Fruit fly (Drosophila melanogaster) whole organism, embryonic: ENCODE results near the gene CG6041.

Experiments used
- Aef1 ChIP-seq: fragments of 200-800 bp; sonication (Bioruptor generic); IDR thresholded peaks from 3 replicates; pipeline ENCODE4 v1.3.6; 2022; ENCODE audit warnings: missing biosample characterization, missing genetic modification characterization
- CG10147 ChIP-seq: fragments of 200-800 bp; sonication (Bioruptor generic); optimal IDR thresholded peaks from 2 replicates; lab custom pipeline; 2019; ENCODE audit warnings: missing biosample characterization, mild to moderate bottlenecking, missing genetic modification characterization, moderate library complexity
- CG11247 ChIP-seq: fragments of 200-800 bp; sonication (Bioruptor generic); IDR thresholded peaks from 2 replicates; pipeline ENCODE4 v1.3.6; 2022; ENCODE audit warnings: missing biosample characterization, missing genetic modification characterization
- CG1233 ChIP-seq: fragments of 200-800 bp; sonication (Bioruptor generic); optimal IDR thresholded peaks from 4 replicates; lab custom pipeline; 2018; ENCODE audit warnings: missing biosample characterization, mild to moderate bottlenecking, missing genetic modification characterization
- CG12659 ChIP-seq: fragments of 200-800 bp; sonication (Bioruptor generic); optimal IDR thresholded peaks from 3 replicates; lab custom pipeline; 2017; ENCODE audit warnings: mild to moderate bottlenecking, missing biosample characterization, missing genetic modification reagents, missing genetic modification characterization
- CG13123 ChIP-seq: fragments of 200-800 bp; sonication (Bioruptor generic); optimal IDR thresholded peaks from 2 replicates; lab custom pipeline; 2016; ENCODE audit warnings: missing biosample characterization, missing genetic modification characterization
- CG13287 ChIP-seq: fragments of 200-800 bp; sonication (Bioruptor generic); IDR thresholded peaks from 2 replicates; pipeline ENCODE4 v1.3.6; 2022; ENCODE audit warnings: missing biosample characterization, missing genetic modification characterization; ENCODE audit not compliant: partially characterized antibody
- CG13424 ChIP-seq: fragments of 200-800 bp; sonication (Bioruptor generic); optimal IDR thresholded peaks from 2 replicates; lab custom pipeline; 2019; ENCODE audit warnings: missing biosample characterization, mild to moderate bottlenecking, missing genetic modification characterization, moderate library complexity
- CG14667 ChIP-seq: fragments of 200-800 bp; sonication (Bioruptor generic); IDR thresholded peaks from 2 replicates; pipeline ENCODE4 v1.3.6; 2022; ENCODE audit warnings: missing biosample characterization, missing genetic modification characterization
- CG14710 ChIP-seq: fragments of 200-800 bp; sonication (Bioruptor generic); optimal IDR thresholded peaks from 3 replicates; lab custom pipeline; 2019; ENCODE audit warnings: missing biosample characterization, mild to moderate bottlenecking, missing genetic modification characterization, moderate library complexity
- CG15479 ChIP-seq: fragments of 200-800 bp; sonication (Bioruptor generic); optimal IDR thresholded peaks from 3 replicates; lab custom pipeline; 2019; ENCODE audit warnings: missing biosample characterization, mild to moderate bottlenecking, missing genetic modification characterization, moderate library complexity
- CG17186 ChIP-seq: fragments of 200-800 bp; sonication (Bioruptor generic); optimal IDR thresholded peaks from 3 replicates; lab custom pipeline; 2017; ENCODE audit warnings: missing biosample characterization, missing genetic modification reagents, missing genetic modification characterization
- CG2712 ChIP-seq: fragments of 200-800 bp; optimal IDR thresholded peaks from 3 replicates; lab custom pipeline; 2019; ENCODE audit warnings: missing biosample characterization, mild to moderate bottlenecking, missing genetic modification characterization, moderate library complexity
- CG3065 ChIP-seq: fragments of 200-800 bp; sonication (Bioruptor generic); optimal IDR thresholded peaks from 2 replicates; lab custom pipeline; 2016; ENCODE audit warnings: missing biosample characterization, missing genetic modification characterization
- CG31224 ChIP-seq: fragments of 200-800 bp; sonication (Bioruptor generic); IDR thresholded peaks from 2 replicates; pipeline ENCODE4 v1.3.6; 2022; ENCODE audit warnings: missing biosample characterization, missing genetic modification characterization
- CG31365 ChIP-seq: fragments of 200-800 bp; sonication (Bioruptor generic); optimal IDR thresholded peaks from 2 replicates; lab custom pipeline; 2018; ENCODE audit warnings: missing biosample characterization, mild to moderate bottlenecking, missing genetic modification characterization
- CG31388 ChIP-seq: fragments of 200-800 bp; sonication (Bioruptor generic); optimal IDR thresholded peaks from 2 replicates; lab custom pipeline; 2016; ENCODE audit warnings: missing biosample characterization, missing genetic modification characterization
- CG31441 ChIP-seq: fragments of 200-800 bp; sonication (Bioruptor generic); IDR thresholded peaks from 2 replicates; pipeline ENCODE4 v1.3.6; 2022; ENCODE audit warnings: missing biosample characterization, missing genetic modification characterization
- CG32767 ChIP-seq: fragments of 200-800 bp; sonication (Bioruptor generic); IDR thresholded peaks from 2 replicates; pipeline ENCODE4 v1.3.6; 2022; ENCODE audit warnings: missing biosample characterization, missing genetic modification characterization
- CG32772 ChIP-seq: fragments of 200-800 bp; sonication (Bioruptor generic); IDR thresholded peaks from 2 replicates; pipeline ENCODE4 v1.3.6; 2022; ENCODE audit warnings: missing biosample characterization, missing genetic modification characterization
- CG34376 ChIP-seq: fragments of 200-800 bp; sonication (Bioruptor generic); optimal IDR thresholded peaks from 2 replicates; lab custom pipeline; 2018; ENCODE audit warnings: missing biosample characterization, mild to moderate bottlenecking, missing genetic modification characterization
- CG5245 ChIP-seq: fragments of 200-800 bp; sonication (Bioruptor generic); optimal IDR thresholded peaks from 3 replicates; lab custom pipeline; 2016; ENCODE audit warnings: missing biosample characterization, missing genetic modification characterization
- CG7271 ChIP-seq: fragments of 200-800 bp; sonication (Bioruptor generic); optimal IDR thresholded peaks from 2 replicates; lab custom pipeline; 2018; ENCODE audit warnings: missing biosample characterization, mild to moderate bottlenecking, missing genetic modification characterization, moderate library complexity
- CG7745 ChIP-seq: fragments of 200-800 bp; sonication (Bioruptor generic); optimal IDR thresholded peaks from 2 replicates; lab custom pipeline; 2018; ENCODE audit warnings: missing biosample characterization, mild to moderate bottlenecking, missing genetic modification characterization, moderate library complexity
- CG8765 ChIP-seq: fragments of 200-800 bp; sonication (Bioruptor generic); IDR thresholded peaks from 2 replicates; pipeline ENCODE4 v1.3.6; 2022; ENCODE audit warnings: missing biosample characterization, missing genetic modification characterization
- CrebB ChIP-seq: fragments of 200-800 bp; sonication (Bioruptor generic); optimal IDR thresholded peaks from 3 replicates; lab custom pipeline; 2018; ENCODE audit warnings: missing biosample characterization, mild to moderate bottlenecking, missing genetic modification characterization
- D ChIP-seq, 2 experiments: fragments of 200-800 bp in 1 of 2; fragments of >200 bp in 1 of 2; sonication (Bioruptor generic) in 1 of 2; optimal IDR thresholded peaks; 2 replicates in 1 of 2; 3 replicates in 1 of 2; lab custom pipeline; 2017; ENCODE audit warnings: mild to moderate bottlenecking in 1 of 2, missing biosample characterization in 1 of 2, missing genetic modification characterization in 1 of 2, missing genetic modification reagents in 1 of 2
- Deaf1 ChIP-seq: fragments of 200-800 bp; optimal IDR thresholded peaks from 3 replicates; lab custom pipeline; 2019; ENCODE audit warnings: missing biosample characterization, mild to moderate bottlenecking, missing genetic modification characterization, moderate library complexity
- Drgx ChIP-seq: fragments of 200-800 bp; sonication (Bioruptor generic); IDR thresholded peaks from 2 replicates; pipeline ENCODE4 v1.3.6; 2022; ENCODE audit warnings: missing biosample characterization, missing genetic modification characterization
- Hand ChIP-seq: fragments of 200-800 bp; sonication (Bioruptor generic); optimal IDR thresholded peaks from 2 replicates; lab custom pipeline; 2017; ENCODE audit warnings: mild to moderate bottlenecking, missing biosample characterization, missing genetic modification reagents, missing genetic modification characterization
- NC2α ChIP-seq: fragments of 200-800 bp; sonication (Bioruptor generic); optimal IDR thresholded peaks from 2 replicates; lab custom pipeline; 2016; ENCODE audit warnings: missing biosample characterization, missing genetic modification characterization
- Oli ChIP-seq: fragments of 200-800 bp; sonication (Bioruptor generic); optimal IDR thresholded peaks from 2 replicates; lab custom pipeline; 2018; ENCODE audit warnings: missing biosample characterization, mild to moderate bottlenecking, missing genetic modification characterization, moderate library complexity
- Optix ChIP-seq: fragments of 200-800 bp; sonication (Bioruptor generic); IDR thresholded peaks from 3 replicates; pipeline ENCODE4 v1.3.6; 2022; ENCODE audit warnings: missing biosample characterization, missing genetic modification characterization
- bcd ChIP-seq: fragments of 200-800 bp; sonication (Bioruptor generic); optimal IDR thresholded peaks from 2 replicates; lab custom pipeline; 2017; ENCODE audit warnings: missing biosample characterization, mild to moderate bottlenecking, missing genetic modification characterization
- cwo ChIP-seq: fragments of 200-800 bp; sonication (Bioruptor generic); optimal IDR thresholded peaks from 3 replicates; lab custom pipeline; 2017; ENCODE audit warnings: missing biosample characterization, missing genetic modification characterization, mild to moderate bottlenecking, moderate library complexity, missing genetic modification reagents
- disco-r ChIP-seq: fragments of 200-800 bp; sonication (Bioruptor generic); optimal IDR thresholded peaks from 2 replicates; lab custom pipeline; 2016; ENCODE audit warnings: missing biosample characterization, missing genetic modification characterization
- esg ChIP-seq: fragments of 200-800 bp; sonication (Bioruptor generic); conservative IDR thresholded peaks from 2 replicates; pipeline ENCODE4 v1.3.6; 2022; ENCODE audit warnings: missing biosample characterization, missing genetic modification characterization
- gem ChIP-seq: fragments of 200-800 bp; sonication (Bioruptor generic); optimal IDR thresholded peaks from 2 replicates; lab custom pipeline; 2019; ENCODE audit warnings: missing biosample characterization, mild to moderate bottlenecking, missing genetic modification characterization, moderate library complexity
- inv ChIP-seq: fragments of 200-800 bp; sonication (Bioruptor generic); IDR thresholded peaks from 2 replicates; pipeline ENCODE4 v1.3.6; 2022; ENCODE audit warnings: missing biosample characterization, missing genetic modification characterization; ENCODE audit not compliant: partially characterized antibody
- ken ChIP-seq: fragments of 200-800 bp; sonication (Bioruptor generic); IDR thresholded peaks from 3 replicates; pipeline ENCODE4 v1.3.6; 2022; ENCODE audit warnings: missing biosample characterization, missing genetic modification characterization
- nau ChIP-seq: fragments of 200-800 bp; sonication (Bioruptor generic); optimal IDR thresholded peaks from 3 replicates; lab custom pipeline; 2017; ENCODE audit warnings: missing biosample characterization, mild to moderate bottlenecking, missing genetic modification characterization, missing genetic modification reagents
- nmo ChIP-seq: fragments of 200-800 bp; sonication (Bioruptor generic); optimal IDR thresholded peaks from 2 replicates; lab custom pipeline; 2018; ENCODE audit warnings: missing biosample characterization, mild to moderate bottlenecking, missing genetic modification characterization, moderate library complexity
- pzg ChIP-seq: fragments of 200-800 bp; sonication (Bioruptor generic); optimal IDR thresholded peaks from 3 replicates; lab custom pipeline; 2018; ENCODE audit warnings: missing biosample characterization, mild to moderate bottlenecking, missing genetic modification characterization, moderate library complexity
- sqz ChIP-seq: fragments of 200-800 bp; sonication (Bioruptor generic); optimal IDR thresholded peaks from 3 replicates; lab custom pipeline; 2018; ENCODE audit warnings: missing biosample characterization, mild to moderate bottlenecking, missing genetic modification characterization
- sug ChIP-seq: fragments of 200-800 bp; optimal IDR thresholded peaks from 2 replicates; lab custom pipeline; 2019; ENCODE audit warnings: missing biosample characterization, mild to moderate bottlenecking, missing genetic modification characterization, moderate library complexity
- ttk ChIP-seq: fragments of 200-800 bp; sonication (Bioruptor generic); IDR thresholded peaks from 2 replicates; pipeline ENCODE4 v2.1.2; 2022; ENCODE audit warnings: missing biosample characterization, missing genetic modification characterization
- usp ChIP-seq: fragments of >200 bp; optimal IDR thresholded peaks from 2 replicates; lab custom pipeline; 2017; ENCODE audit warnings: missing biosample characterization, missing genetic modification characterization

CG6041 gene

DNA sequence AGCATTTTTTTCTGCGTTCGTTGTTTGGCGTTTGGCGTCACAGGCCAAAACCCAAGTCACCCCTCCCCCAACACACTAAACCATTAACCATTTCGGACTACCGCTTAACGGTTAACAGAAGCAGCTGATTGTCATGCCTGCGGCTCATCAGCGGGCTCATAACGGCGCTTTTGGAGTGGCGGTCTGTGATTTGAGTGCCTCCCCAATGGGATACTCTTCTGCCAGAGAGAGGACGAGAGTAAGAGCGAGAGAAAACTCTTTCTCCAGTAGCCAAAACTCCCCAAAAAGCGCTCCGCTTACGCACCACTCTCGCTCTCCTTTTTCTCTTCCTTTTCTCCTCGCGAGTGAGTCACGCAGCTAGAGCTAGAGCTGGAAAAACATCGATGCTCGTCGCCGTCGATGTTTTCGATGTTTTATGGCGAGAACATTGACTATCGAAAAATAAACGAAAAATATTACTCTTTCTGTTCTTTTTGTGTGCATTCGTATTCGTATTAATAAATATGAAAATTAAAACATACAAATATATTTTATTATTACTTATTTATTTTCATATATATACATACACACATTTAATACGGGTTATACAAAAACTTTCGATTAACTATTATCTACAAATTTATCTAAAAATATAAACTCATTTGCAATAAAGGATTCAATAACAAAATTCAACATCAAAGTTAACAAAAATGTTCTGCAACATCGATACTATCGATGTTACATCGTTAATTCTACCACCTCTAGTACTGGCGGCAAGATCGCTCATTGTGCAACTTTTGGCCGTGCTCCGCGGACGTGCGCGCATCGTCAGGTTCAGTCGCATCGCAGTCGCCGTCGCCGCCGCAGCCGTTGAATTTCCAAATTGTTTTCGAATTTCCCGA lies 17.8 kb downstream of the CG6041 start, which contains the start of gene Grip (continued):
- TF ChIP-seq CG15479 (peak; percentile 13), NC2α (no peak), Deaf1 (tag; lab: Kevin White, UChicago) (no peak), ken (no peak), CG32772 (no peak), CG10147 (GFP tag; lab: Kevin White, UChicago) (no peak), Oli (tag; lab: Kevin White, UChicago) (peak; percentile 16), CG7271 (no peak), sqz (GFP tag; lab: Kevin White, UChicago) (no peak), nmo (peak; percentile 67), CG13287 (GFP tag; lab: Robert Waterston, UW) (peak; percentile 67), CG3065 (no peak), CG32767 (GFP tag; lab: Robert Waterston, UW) (no peak), CG12659 (GFP tag; lab: Kevin White, UChicago) (peak; percentile 38), disco-r (no peak), CG31224 (GFP tag; lab: Robert Waterston, UW) (no peak), CG31388 (GFP tag; lab: Kevin White, UChicago) (no peak), CG11247 (GFP tag; lab: Robert Waterston, UW) (no peak), CG2712 (tag; lab: Kevin White, UChicago) (peak; percentile 71), CrebB (tag; lab: Kevin White, UChicago) (no peak), usp (GFP tag; lab: Kevin White, UChicago) (no peak), inv (GFP tag; lab: Robert Waterston, UW) (0 out of 2 replicates have a peak, but pooled peaks have one; percentile 41), gem (tag; lab: Kevin White, UChicago) (peak; percentile 62), cwo (GFP tag; lab: Kevin White, UChicago) (no peak), Optix (GFP tag; lab: Robert Waterston, UW) (no peak), nau (GFP tag; lab: Kevin White, UChicago) (no peak), bcd (GFP tag; lab: Kevin White, UChicago) (no peak), CG14710 (peak; percentile 71), CG13424 (tag; lab: Kevin White, UChicago) (peak; percentile 54), CG34376 (GFP tag; lab: Kevin White, UChicago) (no peak), pzg (GFP tag; lab: Kevin White, UChicago) (no peak), CG1233 (GFP tag; lab: Kevin White, UChicago) (peak; percentile 8), CG31441 (GFP tag; lab: Robert Waterston, UW) (peak; percentile 55; the same call in 1 of the 2 replicates), CG5245 (GFP tag; lab: Kevin White, UChicago) (no peak), esg (0 out of 2 replicates have a peak, but pooled peaks have one; percentile 8), CG13123 (GFP tag; lab: Kevin White, UChicago) (no peak), CG31365 (no peak), CG7745 (no peak), Drgx (GFP tag; lab: Robert Waterston, UW) (0 out of 2 replicates have a peak, but pooled peaks have one; percentile 6), Hand (GFP tag; lab: Kevin White, UChicago) (no peak), ttk (GFP tag; lab: Robert Waterston, UW) (no peak; the same call in 1 of the 2 replicates), D (optimal IDR thresholded peaks at IDR 0.05; lab: Kevin White, UChicago) (no peak), D (GFP tag; optimal IDR thresholded peaks at IDR 0.05; lab: Kevin White, UChicago) (peak; percentile 3), CG14667 (GFP tag; lab: Robert Waterston, UW) (no peak), sug (tag; lab: Kevin White, UChicago) (no peak), CG8765 (GFP tag; lab: Robert Waterston, UW) (no peak), Aef1 (GFP tag; lab: Robert Waterston, UW) (no peak), CG17186 (GFP tag; lab: Kevin White, UChicago) (no peak)
